Fruit fly (Drosophila melanogaster) S2 (cell line): ENCODE results near the gene Cog1.

Experiments used
- CG8478 ChIP-seq: fragments of >200 bp; optimal IDR thresholded peaks from 2 replicates; lab custom pipeline; 2018
- CTCF ChIP-seq, 2 experiments: fragments of >200 bp; optimal IDR thresholded peaks; 2 replicates each; lab custom pipeline; 2018

DNA sequence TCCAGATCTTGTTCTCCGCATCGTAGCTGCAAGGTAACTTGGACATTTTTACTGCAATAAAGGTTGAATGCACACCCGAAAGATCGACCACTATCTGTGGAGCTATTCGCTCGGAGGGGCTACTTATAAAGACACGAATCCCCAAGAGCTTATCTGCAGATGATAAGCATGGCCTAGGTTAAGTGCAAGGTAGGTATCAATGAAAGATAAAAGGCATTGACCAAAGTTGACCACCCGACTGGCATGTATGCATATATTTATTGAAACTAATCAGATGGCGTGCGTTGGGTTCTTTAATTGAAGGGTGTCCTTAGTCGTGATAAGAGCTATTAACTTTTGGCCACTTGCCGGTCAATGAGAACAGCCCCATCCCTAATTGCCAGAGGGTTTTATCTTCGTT is 9.2 kb downstream of the Cog1 start, which contains the start of gene CG4830:
- no peak for TF ChIP-seq CG8478
- no peak for TF ChIP-seq CTCF (optimal IDR thresholded peaks at IDR 0.05; lab: Kevin White, UChicago)
